Worm (Caenorhabditis elegans) whole organism, young adult: ENCODE measurements around the gene EEED8.13.

ENCODE experiments used
- C06A6.2 ChIP-seq: fragments of 200-800 bp; sonication (Bioruptor generic); conservative IDR thresholded peaks from 2 replicates; pipeline ENCODE4 v1.3.6; 2022; ENCODE audit warnings: missing genetic modification characterization, missing compliant biosample characterization
- D2030.7 ChIP-seq: fragments of 200-800 bp; sonication (Bioruptor generic); IDR thresholded peaks from 2 replicates; pipeline ENCODE4 v1.3.6; 2022; ENCODE audit warnings: missing genetic modification reagents, missing genetic modification characterization, missing compliant biosample characterization
- F10E7.11 ChIP-seq: sonication (generic microtip); optimal IDR thresholded peaks from 2 replicates; lab custom pipeline; 2017; ENCODE audit warnings: mild to moderate bottlenecking, missing genetic modification characterization, moderate library complexity, missing compliant biosample characterization
- F49E8.2 ChIP-seq: sonication (generic microtip); optimal IDR thresholded peaks from 3 replicates; lab custom pipeline; 2017; ENCODE audit warnings: missing genetic modification characterization, mild to moderate bottlenecking, missing compliant biosample characterization, antibody characterized with exemption, moderate library complexity; ENCODE audit not compliant: insufficient read depth
- F57A8.1 ChIP-seq: fragments of 200-800 bp; sonication (Bioruptor generic); optimal IDR thresholded peaks from 2 replicates; lab custom pipeline; 2018; ENCODE audit warnings: mild to moderate bottlenecking, missing genetic modification characterization, moderate library complexity, missing compliant biosample characterization
- K11D2.4 ChIP-seq: fragments of 200-800 bp; sonication (Bioruptor generic); IDR thresholded peaks from 2 replicates; pipeline ENCODE4 v1.3.6; 2022; ENCODE audit warnings: missing genetic modification reagents, missing genetic modification characterization, missing compliant biosample characterization
- Y95B8A.8 ChIP-seq: fragments of 200-800 bp; sonication (Bioruptor generic); IDR thresholded peaks from 2 replicates; pipeline ENCODE4 v1.3.6; 2022; ENCODE audit warnings: missing genetic modification reagents, missing genetic modification characterization, missing compliant biosample characterization
- ama-1 ChIP-seq, 3 experiments: fragments of 150-350 bp in 1 of 3; sonication (generic microtip) in 2 of 3; optimal IDR thresholded peaks; 2 replicates each; lab custom pipeline; 2014 to 2018; ENCODE audit warnings: missing biosample characterization in 2 of 3, missing genetic modification characterization in 2 of 3, missing genetic modification reagents in 2 of 3
- aptf-2 ChIP-seq: fragments of 200-800 bp; sonication (Bioruptor generic); conservative IDR thresholded peaks from 2 replicates; pipeline ENCODE4 v1.3.6; 2022; ENCODE audit warnings: missing genetic modification reagents, missing genetic modification characterization, missing compliant biosample characterization
- atf-7 ChIP-seq: sonication (generic microtip); optimal IDR thresholded peaks from 2 replicates; lab custom pipeline; 2017; ENCODE audit warnings: mild to moderate bottlenecking, missing genetic modification characterization, missing compliant biosample characterization
- athp-1 ChIP-seq: sonication (generic microtip); optimal IDR thresholded peaks from 2 replicates; lab custom pipeline; 2017; ENCODE audit warnings: mild to moderate bottlenecking, missing genetic modification characterization, missing compliant biosample characterization
- attf-3 ChIP-seq: fragments of 200-800 bp; sonication (Bioruptor generic); conservative IDR thresholded peaks from 2 replicates; pipeline ENCODE4 v1.3.6; 2022; ENCODE audit warnings: missing genetic modification reagents, missing genetic modification characterization, missing compliant biosample characterization
- cebp-2 ChIP-seq: fragments of 200-800 bp; sonication (Bioruptor generic); IDR thresholded peaks from 2 replicates; pipeline ENCODE4 v1.3.6; 2022; ENCODE audit warnings: missing genetic modification characterization, missing compliant biosample characterization
- ceh-100 ChIP-seq: fragments of 200-800 bp; sonication (Bioruptor generic); IDR thresholded peaks from 2 replicates; pipeline ENCODE4 v1.3.6; 2022; ENCODE audit warnings: missing genetic modification reagents, missing genetic modification characterization, missing compliant biosample characterization
- ceh-27 ChIP-seq: fragments of 200-800 bp; sonication (Bioruptor generic); optimal IDR thresholded peaks from 2 replicates; lab custom pipeline; 2018; ENCODE audit warnings: mild to moderate bottlenecking, missing genetic modification characterization, moderate library complexity, missing compliant biosample characterization
- ceh-91 ChIP-seq: fragments of 200-800 bp; sonication (Bioruptor generic); IDR thresholded peaks from 2 replicates; pipeline ENCODE4 v1.3.6; 2022; ENCODE audit warnings: missing genetic modification reagents, missing genetic modification characterization, missing compliant biosample characterization
- die-1 ChIP-seq: sonication (generic microtip); optimal IDR thresholded peaks from 2 replicates; lab custom pipeline; 2016; ENCODE audit warnings: missing genotype, mild to moderate bottlenecking, missing genetic modification characterization, missing compliant biosample characterization
- dox-1 ChIP-seq: fragments of 200-800 bp; sonication (Bioruptor generic); IDR thresholded peaks from 2 replicates; pipeline ENCODE4 v1.3.6; 2022; ENCODE audit warnings: missing genetic modification reagents, missing genetic modification characterization, missing compliant biosample characterization
- efl-1 ChIP-seq: fragments of 150-350 bp; optimal IDR thresholded peaks from 2 replicates; lab custom pipeline; 2014; ENCODE audit warnings: missing biosample characterization, missing genetic modification reagents, missing genetic modification characterization
- ekl-4 ChIP-seq: fragments of 200-800 bp; sonication (Bioruptor generic); IDR thresholded peaks from 2 replicates; pipeline ENCODE4 v1.3.6; 2022; ENCODE audit warnings: missing genetic modification reagents, missing genetic modification characterization, missing compliant biosample characterization
- hmg-1.2 ChIP-seq: fragments of 200-800 bp; sonication (Bioruptor generic); IDR thresholded peaks from 2 replicates; pipeline ENCODE4 v1.3.6; 2022; ENCODE audit warnings: missing genetic modification reagents, missing genetic modification characterization, missing compliant biosample characterization
- hsf-1 ChIP-seq: fragments of 200-800 bp; sonication (Bioruptor generic); IDR thresholded peaks from 2 replicates; pipeline ENCODE4 v1.3.6; 2022; ENCODE audit warnings: missing genetic modification reagents, missing genetic modification characterization, missing compliant biosample characterization
- lin-26 ChIP-seq: fragments of 200-800 bp; sonication (Bioruptor generic); IDR thresholded peaks from 2 replicates; pipeline ENCODE4 v1.3.6; 2022; ENCODE audit warnings: missing genetic modification reagents, missing genetic modification characterization, missing compliant biosample characterization
- lin-40 ChIP-seq: sonication (generic microtip); optimal IDR thresholded peaks from 2 replicates; lab custom pipeline; 2016; ENCODE audit warnings: missing genetic modification characterization, mild to moderate bottlenecking, missing compliant biosample characterization, missing genotype, missing genetic modification reagents
- madf-3 ChIP-seq: fragments of 200-800 bp; sonication (Bioruptor generic); IDR thresholded peaks from 2 replicates; pipeline ENCODE4 v1.3.6; 2022; ENCODE audit warnings: missing genetic modification reagents, missing genetic modification characterization, missing compliant biosample characterization
- madf-6 ChIP-seq: fragments of 200-800 bp; sonication (Bioruptor generic); IDR thresholded peaks from 2 replicates; pipeline ENCODE4 v1.3.6; 2022; ENCODE audit warnings: missing genetic modification reagents, missing genetic modification characterization, missing compliant biosample characterization
- mes-4 ChIP-seq: sonication (generic microtip); optimal IDR thresholded peaks from 2 replicates; lab custom pipeline; 2016; ENCODE audit warnings: missing genotype, missing genetic modification characterization, missing compliant biosample characterization
- nhr-120 ChIP-seq: fragments of 200-800 bp; sonication (Bioruptor generic); IDR thresholded peaks from 2 replicates; pipeline ENCODE4 v1.3.6; 2022; ENCODE audit warnings: missing genetic modification characterization, missing compliant biosample characterization
- nhr-179 ChIP-seq: sonication (generic microtip); optimal IDR thresholded peaks from 2 replicates; lab custom pipeline; 2016; ENCODE audit warnings: mild to moderate bottlenecking, missing genetic modification characterization, missing compliant biosample characterization
- rcor-1 ChIP-seq: fragments of 200-800 bp; sonication (Bioruptor generic); IDR thresholded peaks from 2 replicates; pipeline ENCODE4 v1.3.6; 2022; ENCODE audit warnings: missing genetic modification reagents, missing genetic modification characterization, missing compliant biosample characterization
- repo-1 ChIP-seq: sonication (generic microtip); optimal IDR thresholded peaks from 2 replicates; lab custom pipeline; 2017; ENCODE audit warnings: mild to moderate bottlenecking, missing genetic modification characterization, missing compliant biosample characterization
- snpc-1.3 ChIP-seq: sonication (generic microtip); optimal IDR thresholded peaks from 2 replicates; lab custom pipeline; 2017; ENCODE audit warnings: missing genetic modification characterization, mild to moderate bottlenecking, missing compliant biosample characterization, antibody characterized with exemption, moderate library complexity, missing genotype, missing genetic modification reagents; ENCODE audit not compliant: insufficient read depth
- snpc-4 ChIP-seq, 5 experiments: fragments of 150-350 bp in 1 of 5; sonication (generic microtip) in 4 of 5; optimal IDR thresholded peaks; 2 replicates each; lab custom pipeline; 2014 to 2018; ENCODE audit warnings: missing genetic modification characterization in 5 of 5, missing biosample characterization in 3 of 5, antibody characterized with exemption in 2 of 5, mild to moderate bottlenecking in 2 of 5, missing compliant biosample characterization in 2 of 5, missing genotype in 2 of 5, moderate library complexity in 2 of 5, missing genetic modification reagents in 1 of 5
- somi-1 ChIP-seq: fragments of 200-800 bp; sonication (Bioruptor generic); optimal IDR thresholded peaks from 2 replicates; lab custom pipeline; 2018; ENCODE audit warnings: mild to moderate bottlenecking, missing genetic modification characterization, missing compliant biosample characterization
- tbp1 ChIP-seq: fragments of 200-800 bp; sonication (Bioruptor generic); optimal IDR thresholded peaks from 2 replicates; lab custom pipeline; 2018; ENCODE audit warnings: mild to moderate bottlenecking, missing genetic modification characterization, missing compliant biosample characterization
- unc-130 ChIP-seq: sonication (generic microtip); optimal IDR thresholded peaks from 2 replicates; lab custom pipeline; 2016; ENCODE audit warnings: missing genetic modification reagents, missing genetic modification characterization, missing compliant biosample characterization
- xnd-1 ChIP-seq: sonication (generic microtip); optimal IDR thresholded peaks from 2 replicates; lab custom pipeline; 2016; ENCODE audit warnings: missing genotype, missing genetic modification reagents, missing genetic modification characterization, missing compliant biosample characterization
- ztf-18 ChIP-seq: sonication (generic microtip); optimal IDR thresholded peaks from 2 replicates; lab custom pipeline; 2016; ENCODE audit warnings: missing genotype, mild to moderate bottlenecking, missing genetic modification characterization, missing compliant biosample characterization
- ztf-25 ChIP-seq: fragments of 200-800 bp; sonication (Bioruptor generic); IDR thresholded peaks from 2 replicates; pipeline ENCODE4 v1.3.6; 2022; ENCODE audit warnings: missing genetic modification reagents, missing genetic modification characterization, missing compliant biosample characterization

The EEED8.13 gene

ce11 chrII:5389831-5390323, 22.5 kb downstream of the EEED8.13 start, which contains the start of gene ndx-6 (continued):
- TF ChIP-seq hsf-1 (GFP tag; lab: Robert Waterston, UW) = peak; percentile 53; the same call in 1 of the 2 replicates
- no peak for TF ChIP-seq mes-4
- 0 out of 2 replicates have a peak, but pooled peaks have one; percentile 33 for TF ChIP-seq ceh-91 (GFP tag; lab: Robert Waterston, UW)
- no peak for TF ChIP-seq ama-1 (optimal IDR thresholded peaks at IDR 0.05; lab: Kevin White, UChicago)
- no peak for TF ChIP-seq ama-1 (GFP tag; optimal IDR thresholded peaks at IDR 0.05; lab: Kevin White, UChicago)
- peak; percentile 61; the same call in 1 of the 2 replicates for TF ChIP-seq K11D2.4 (GFP tag; lab: Robert Waterston, UW)
- TF ChIP-seq ztf-18 (tag; lab: Kevin White, UChicago) = peak; percentile 95
- TF ChIP-seq rcor-1 (GFP tag; lab: Robert Waterston, UW) = peak; percentile 79
- no peak for TF ChIP-seq nhr-179
- no peak for TF ChIP-seq die-1
- TF ChIP-seq hmg-1.2 (GFP tag; lab: Robert Waterston, UW) = peak; percentile 43; the same call in 1 of the 2 replicates
- peak; percentile 46 for TF ChIP-seq ceh-27 (GFP tag; lab: Kevin White, UChicago)
- TF ChIP-seq xnd-1 = peak; percentile 26
- TF ChIP-seq attf-3 (GFP tag; lab: Robert Waterston, UW) = 0 out of 2 replicates have a peak, but pooled peaks have one; percentile 33
- TF ChIP-seq D2030.7 = 0 out of 2 replicates have a peak, but pooled peaks have one; percentile 17
- peak; percentile 60; the same call in 1 of the 2 replicates for TF ChIP-seq ceh-100 (GFP tag; lab: Robert Waterston, UW)
- TF ChIP-seq F10E7.11 (tag; lab: Kevin White, UChicago) = no peak
- TF ChIP-seq dox-1 = peak; percentile 67
- TF ChIP-seq cebp-2 (GFP tag; lab: Robert Waterston, UW) = no peak
- TF ChIP-seq athp-1 = peak; percentile 38
- 0 out of 2 replicates have a peak, but pooled peaks have one; percentile 64 for TF ChIP-seq ekl-4 (GFP tag; lab: Robert Waterston, UW)
- TF ChIP-seq repo-1 (tag; lab: Kevin White, UChicago) = peak; percentile 58
- peak; percentile 75; the same call in 1 of the 2 replicates for TF ChIP-seq madf-3
- TF ChIP-seq ztf-25 (GFP tag; lab: Robert Waterston, UW) = no peak
- peak; percentile 14 for TF ChIP-seq F57A8.1 (GFP tag; lab: Kevin White, UChicago)
- TF ChIP-seq Y95B8A.8 = 0 out of 2 replicates have a peak, but pooled peaks have one; percentile 51
- TF ChIP-seq madf-6 (GFP tag; lab: Robert Waterston, UW) = peak; percentile 73
- TF ChIP-seq lin-26 (GFP tag; lab: Robert Waterston, UW) = no peak
- TF ChIP-seq atf-7 (tag; lab: Kevin White, UChicago) = no peak
- no peak for TF ChIP-seq aptf-2 (GFP tag; lab: Robert Waterston, UW)
- no peak for TF ChIP-seq somi-1
- no peak for TF ChIP-seq unc-130 (GFP tag; lab: Kevin White, UChicago)
- TF ChIP-seq snpc-4 (GFP tag; optimal IDR thresholded peaks at IDR 0.05; lab: Kevin White, UChicago) = no peak
- peak in 3 of 4 experiments; percentile 49 to 64 (median 54) for TF ChIP-seq snpc-4 (tag; optimal IDR thresholded peaks at IDR 0.05; lab: Kevin White, UChicago)
- no peak for TF ChIP-seq nhr-120
- TF ChIP-seq C06A6.2 (GFP tag; lab: Robert Waterston, UW) = 0 out of 2 replicates have a peak, but pooled peaks have one; percentile 54
- TF ChIP-seq efl-1 (GFP tag; lab: Kevin White, UChicago) = peak; percentile 85
- TF ChIP-seq snpc-1.3 (tag; lab: Kevin White, UChicago) = peak; percentile 5
- peak; percentile 80 for TF ChIP-seq lin-40 (tag; lab: Kevin White, UChicago)
- TF ChIP-seq tbp1 = peak; percentile 56
- peak; percentile 30 for TF ChIP-seq F49E8.2 (tag; lab: Kevin White, UChicago)
